Worm (Caenorhabditis elegans) whole organism, L3 larva: Measurements from ENCODE around the gene F19B6.10.

ENCODE experiments used
- R02D3.7 ChIP-seq: fragments of 150-350 bp; optimal IDR thresholded peaks from 2 replicates; lab custom pipeline; 2014; ENCODE audit warnings: missing biosample characterization, missing genetic modification characterization
- ZK546.5 ChIP-seq: sonication (generic microtip); optimal IDR thresholded peaks from 2 replicates; lab custom pipeline; 2017; ENCODE audit warnings: missing biosample characterization, missing genetic modification characterization
- ama-1 ChIP-seq: fragments of 150-350 bp; optimal IDR thresholded peaks from 2 replicates; lab custom pipeline; 2018
- ceh-16 ChIP-seq: sonication (generic microtip); optimal IDR thresholded peaks from 2 replicates; lab custom pipeline; 2017; ENCODE audit warnings: missing biosample characterization, missing genetic modification characterization
- ceh-28 ChIP-seq: fragments of 150-350 bp; optimal IDR thresholded peaks from 2 replicates; lab custom pipeline; 2014; ENCODE audit warnings: missing biosample characterization, missing genetic modification reagents, missing genetic modification characterization
- ceh-82 ChIP-seq: fragments of 150-350 bp; optimal IDR thresholded peaks from 2 replicates; lab custom pipeline; 2014; ENCODE audit warnings: missing biosample characterization, missing genetic modification characterization
- ceh-9 ChIP-seq: sonication (generic microtip); optimal IDR thresholded peaks from 2 replicates; lab custom pipeline; 2018; ENCODE audit warnings: missing biosample characterization, missing genetic modification characterization
- daf-12 ChIP-seq: fragments of 150-350 bp; optimal IDR thresholded peaks from 2 replicates; lab custom pipeline; 2014; ENCODE audit warnings: missing biosample characterization, missing genetic modification reagents, missing genetic modification characterization
- egl-5 ChIP-seq: fragments of 150-350 bp; optimal IDR thresholded peaks from 2 replicates; lab custom pipeline; 2017; ENCODE audit warnings: missing biosample characterization, missing genetic modification reagents, missing genetic modification characterization, inconsistent platforms
- elt-1 ChIP-seq: fragments of 150-350 bp; optimal IDR thresholded peaks from 2 replicates; lab custom pipeline; 2014; ENCODE audit warnings: missing biosample characterization, missing genetic modification characterization
- elt-2 ChIP-seq: sonication (generic microtip); optimal IDR thresholded peaks from 2 replicates; lab custom pipeline; 2016; ENCODE audit warnings: missing genetic modification reagents, mild to moderate bottlenecking, missing genetic modification characterization, missing compliant biosample characterization
- elt-3 ChIP-seq, 3 experiments: fragments of 150-350 bp in 1 of 3; sonication (generic microtip) in 2 of 3; optimal IDR thresholded peaks; 2 replicates in 2 of 3; 4 replicates in 1 of 3; lab custom pipeline; 2014 to 2017; ENCODE audit warnings: missing biosample characterization in 3 of 3, missing genetic modification characterization in 3 of 3
- eor-1 ChIP-seq, 2 experiments: fragments of 150-350 bp; optimal IDR thresholded peaks; 2 replicates each; lab custom pipeline; 2014 to 2018; ENCODE audit warnings: missing biosample characterization in 2 of 2, missing genetic modification characterization in 2 of 2
- fkh-2 ChIP-seq: fragments of 150-350 bp; optimal IDR thresholded peaks from 2 replicates; lab custom pipeline; 2014; ENCODE audit warnings: missing biosample characterization, missing genetic modification reagents, missing genetic modification characterization
- lin-39 ChIP-seq: fragments of 150-350 bp; optimal IDR thresholded peaks from 2 replicates; lab custom pipeline; 2018; ENCODE audit warnings: missing biosample characterization, missing genetic modification reagents, missing genetic modification characterization
- lsy-12 ChIP-seq: sonication (generic microtip); optimal IDR thresholded peaks from 2 replicates; lab custom pipeline; 2016; ENCODE audit warnings: mild to moderate bottlenecking, missing genetic modification characterization, missing compliant biosample characterization
- mdl-1 ChIP-seq: fragments of 150-350 bp; optimal IDR thresholded peaks from 2 replicates; lab custom pipeline; 2014; ENCODE audit warnings: missing biosample characterization, missing genetic modification characterization
- mml-1 ChIP-seq: fragments of 150-350 bp; sonication (generic microtip); optimal IDR thresholded peaks from 3 replicates; lab custom pipeline; 2014; ENCODE audit warnings: missing biosample characterization, missing genetic modification characterization
- nfya-1 ChIP-seq: sonication (generic microtip); optimal IDR thresholded peaks from 2 replicates; lab custom pipeline; 2017; ENCODE audit warnings: missing genetic modification characterization, mild to moderate bottlenecking, missing compliant biosample characterization, antibody characterized with exemption, moderate library complexity; ENCODE audit not compliant: insufficient read depth
- nhr-11 ChIP-seq: fragments of 150-350 bp; optimal IDR thresholded peaks from 2 replicates; lab custom pipeline; 2014; ENCODE audit warnings: missing biosample characterization, missing genetic modification characterization
- nhr-23 ChIP-seq: fragments of 150-350 bp; optimal IDR thresholded peaks from 2 replicates; lab custom pipeline; 2014; ENCODE audit warnings: missing biosample characterization, missing genetic modification reagents, missing genetic modification characterization
- nhr-237 ChIP-seq: fragments of 150-350 bp; optimal IDR thresholded peaks from 2 replicates; lab custom pipeline; 2014; ENCODE audit warnings: missing biosample characterization, missing genetic modification characterization
- nhr-25 ChIP-seq: sonication (generic microtip); optimal IDR thresholded peaks from 2 replicates; lab custom pipeline; 2017; ENCODE audit warnings: missing biosample characterization, missing genetic modification characterization
- nhr-43 ChIP-seq: sonication (generic microtip); optimal IDR thresholded peaks from 2 replicates; lab custom pipeline; 2016; ENCODE audit warnings: mild to moderate bottlenecking, missing genetic modification characterization, missing compliant biosample characterization; ENCODE audit not compliant: poor library complexity, severe bottlenecking
- nhr-67 ChIP-seq: fragments of 150-350 bp; optimal IDR thresholded peaks from 2 replicates; lab custom pipeline; 2014; ENCODE audit warnings: missing biosample characterization, missing genetic modification characterization
- nhr-76 ChIP-seq: fragments of 150-350 bp; sonication (generic microtip); optimal IDR thresholded peaks from 5 replicates; lab custom pipeline; 2014; ENCODE audit warnings: missing biosample characterization, missing genetic modification characterization
- nhr-77 ChIP-seq: fragments of 150-350 bp; optimal IDR thresholded peaks from 2 replicates; lab custom pipeline; 2014; ENCODE audit warnings: missing biosample characterization, missing genetic modification characterization
- pqm-1 ChIP-seq: fragments of 150-350 bp; optimal IDR thresholded peaks from 2 replicates; lab custom pipeline; 2017; ENCODE audit warnings: missing biosample characterization, missing genetic modification characterization, inconsistent platforms
- skn-1 ChIP-seq: fragments of 150-350 bp; optimal IDR thresholded peaks from 2 replicates; lab custom pipeline; 2014; ENCODE audit warnings: missing biosample characterization, missing genetic modification characterization
- snpc-4 ChIP-seq: fragments of 150-350 bp; optimal IDR thresholded peaks from 2 replicates; lab custom pipeline; 2014; ENCODE audit warnings: missing biosample characterization, missing genetic modification characterization
- tbx-2 ChIP-seq: sonication (generic microtip); optimal IDR thresholded peaks from 2 replicates; lab custom pipeline; 2016; ENCODE audit warnings: mild to moderate bottlenecking, missing genetic modification characterization, missing compliant biosample characterization
- unc-39 ChIP-seq: sonication (generic microtip); optimal IDR thresholded peaks from 4 replicates; lab custom pipeline; 2017; ENCODE audit warnings: missing biosample characterization, missing genetic modification characterization
- unc-62 ChIP-seq: fragments of 150-350 bp; sonication (generic microtip); optimal IDR thresholded peaks from 4 replicates; lab custom pipeline; 2014; ENCODE audit warnings: missing biosample characterization, missing genetic modification reagents, missing genetic modification characterization
- zag-1 ChIP-seq: fragments of 150-350 bp; optimal IDR thresholded peaks from 2 replicates; lab custom pipeline; 2014; ENCODE audit warnings: missing biosample characterization, missing genetic modification characterization
- ztf-4 ChIP-seq: fragments of 150-350 bp; optimal IDR thresholded peaks from 2 replicates; lab custom pipeline; 2014; ENCODE audit warnings: missing biosample characterization, missing genetic modification characterization

Gene F19B6.10

DNA sequence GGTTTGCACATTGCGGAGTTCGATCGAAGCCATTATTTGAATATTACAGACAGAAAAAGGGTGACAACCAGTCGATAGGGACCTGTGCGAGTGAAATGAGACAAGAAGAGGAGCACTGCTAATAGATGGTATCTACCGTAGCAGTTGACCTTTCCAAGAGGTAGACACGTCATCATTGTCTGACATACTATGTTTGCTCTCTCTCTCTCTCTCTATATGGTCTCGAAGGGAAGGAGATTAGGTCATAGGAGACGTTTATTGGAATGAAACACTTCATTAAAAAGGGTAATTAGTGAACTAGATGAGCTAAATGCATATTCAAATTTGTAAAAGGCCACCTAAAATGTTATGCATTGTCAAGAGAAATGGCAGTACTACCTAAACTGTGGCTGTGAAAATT, 39.0 kb downstream of the F19B6.10 start, which contains the start of gene atz-1:
Gene atz-1 (minus strand): TSS at position 101 of the 400 bp plus-strand sequence.
- TF ChIP-seq ceh-28 (tag; lab: Kevin White, UChicago) = no peak
- no peak for TF ChIP-seq mml-1 (tag; lab: Kevin White, UChicago)
- no peak for TF ChIP-seq nfya-1 (tag; lab: Kevin White, UChicago)
- TF ChIP-seq ceh-16 (tag; lab: Kevin White, UChicago) = no peak
- no peak for TF ChIP-seq ZK546.5 (tag; lab: Kevin White, UChicago)
- TF ChIP-seq nhr-43 = no peak
- no peak for TF ChIP-seq lin-39 (tag; lab: Kevin White, UChicago)
- TF ChIP-seq mdl-1 (tag; lab: Kevin White, UChicago) = no peak
- no peak for TF ChIP-seq zag-1 (tag; lab: Kevin White, UChicago)
- no peak for TF ChIP-seq fkh-2 (tag; lab: Kevin White, UChicago)
- no peak for TF ChIP-seq unc-62 (GFP tag; lab: Kevin White, UChicago)
- TF ChIP-seq lsy-12 (tag; lab: Kevin White, UChicago) = no peak
- TF ChIP-seq skn-1 (tag; lab: Kevin White, UChicago) = no peak
- TF ChIP-seq egl-5 (tag; lab: Kevin White, UChicago) = no peak
- TF ChIP-seq nhr-11 (tag; lab: Kevin White, UChicago) = no peak
- TF ChIP-seq nhr-23 (tag; lab: Kevin White, UChicago) = no peak
- no peak for TF ChIP-seq unc-39
- no peak for TF ChIP-seq ceh-9 (tag; lab: Kevin White, UChicago)

DNA sequence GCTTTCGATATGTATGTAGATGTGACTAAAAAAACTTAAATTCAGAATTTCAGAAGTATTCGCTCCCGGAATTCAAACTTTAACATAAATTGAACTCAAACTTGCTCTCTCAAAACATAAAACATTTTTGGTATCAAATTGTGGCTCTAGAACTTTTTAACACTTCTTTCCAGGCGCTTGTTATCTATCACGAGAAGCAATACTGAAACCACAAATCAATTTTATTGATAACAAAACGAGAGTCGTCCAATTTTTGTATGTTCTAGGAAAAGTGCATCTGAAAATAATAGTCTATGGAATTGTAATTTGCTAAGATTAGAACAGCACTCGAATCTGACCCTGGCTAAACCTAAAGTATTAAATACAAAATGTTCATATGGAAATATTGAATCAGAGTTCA, 41.9 kb downstream of the F19B6.10 start:
- TF ChIP-seq snpc-4 (tag; lab: Kevin White, UChicago) = no peak
- TF ChIP-seq nhr-25 = no peak
- TF ChIP-seq elt-3 (tag; optimal IDR thresholded peaks at IDR 0.05; lab: Kevin White, UChicago) = no peak
- no peak for TF ChIP-seq lin-39 (tag; lab: Kevin White, UChicago)
- no peak for TF ChIP-seq nhr-237 (tag; lab: Kevin White, UChicago)
- peak; percentile 76 for TF ChIP-seq pqm-1
- no peak for TF ChIP-seq fkh-2 (tag; lab: Kevin White, UChicago)
- peak; percentile 72 for TF ChIP-seq elt-2
- TF ChIP-seq ceh-82 = no peak
- TF ChIP-seq zag-1 (tag; lab: Kevin White, UChicago) = no peak
- no peak for TF ChIP-seq nfya-1 (tag; lab: Kevin White, UChicago)
- TF ChIP-seq, all 47 proteins: peak for 2

ce11 chrIV:12379784-12380183, 42.8 kb downstream of the F19B6.10 start, which contains the start of gene thn-1:
TSS of gene thn-1 (plus strand) at chrIV:12380084.
- TF ChIP-seq nhr-77 (tag; lab: Kevin White, UChicago) (no peak), elt-2 (no peak), nhr-67 (tag; lab: Kevin White, UChicago) (no peak), ceh-82 (no peak), unc-62 (GFP tag; lab: Kevin White, UChicago) (no peak), eor-1 (tag; optimal IDR thresholded peaks at IDR 0.05; lab: Kevin White, UChicago) (no peak), ceh-9 (tag; lab: Kevin White, UChicago) (no peak), zag-1 (tag; lab: Kevin White, UChicago) (no peak), ztf-4 (tag; lab: Kevin White, UChicago) (no peak), ama-1 (lab: Kevin White, UChicago) (no peak), unc-39 (no peak), R02D3.7 (tag; lab: Kevin White, UChicago) (no peak), elt-1 (tag; lab: Kevin White, UChicago) (no peak), ZK546.5 (tag; lab: Kevin White, UChicago) (no peak), pqm-1 (no peak), tbx-2 (tag; lab: Kevin White, UChicago) (no peak), nhr-76 (tag; lab: Kevin White, UChicago) (no peak), nfya-1 (tag; lab: Kevin White, UChicago) (no peak)

ce11 chrIV:12382864-12383263, 45.9 kb downstream of the F19B6.10 start, which contains the start of gene thn-2:
TSS of gene thn-2 (plus strand) at chrIV:12383170.
- TF ChIP-seq elt-2 (peak; percentile 26), daf-12 (no peak)
